Worm (Caenorhabditis elegans): ENCODE data around the gene Y105C5B.1413.

- no peak for TF ChIP-seq dao-5 (tag; optimal IDR thresholded peaks at IDR 0.05)
- no peak for TF ChIP-seq him-1 (tag; optimal IDR thresholded peaks at IDR 0.05)
Measured at ce11 chrIV:16191597-16191996, 7.2 kb upstream of the Y105C5B.1413 start.

All from whole organism, L4/young adult.